Worm (Caenorhabditis elegans) whole organism, late embryonic: ENCODE data around the gene paqr-1.

Experiments
- C38D4.7 ChIP-seq: fragments of 200-800 bp; sonication (Bioruptor generic); optimal IDR thresholded peaks from 2 replicates; lab custom pipeline; 2018; ENCODE audit warnings: mild to moderate bottlenecking, missing genetic modification characterization, moderate library complexity, missing compliant biosample characterization
- K09A11.1 ChIP-seq: sonication (generic microtip); optimal IDR thresholded peaks from 2 replicates; lab custom pipeline; 2017; ENCODE audit warnings: antibody characterized with exemption, mild to moderate bottlenecking, missing genetic modification characterization, missing compliant biosample characterization; ENCODE audit not compliant: insufficient read depth
- T23F11.4 ChIP-seq: fragments of 200-800 bp; sonication (Bioruptor generic); optimal IDR thresholded peaks from 2 replicates; lab custom pipeline; 2018; ENCODE audit warnings: mild to moderate bottlenecking, missing genetic modification characterization, missing compliant biosample characterization
- ama-1 ChIP-seq: fragments of 150-350 bp; optimal IDR thresholded peaks from 2 replicates; lab custom pipeline; 2014
- ceh-22 ChIP-seq: sonication (generic microtip); optimal IDR thresholded peaks from 2 replicates; lab custom pipeline; 2017; ENCODE audit warnings: missing biosample characterization, missing genetic modification characterization
- ceh-24 ChIP-seq: sonication (generic microtip); optimal IDR thresholded peaks from 2 replicates; lab custom pipeline; 2016; ENCODE audit warnings: mild to moderate bottlenecking, missing genetic modification characterization, missing compliant biosample characterization
- ceh-30 ChIP-seq: fragments of 150-350 bp; optimal IDR thresholded peaks from 2 replicates; lab custom pipeline; 2014; ENCODE audit warnings: missing biosample characterization, missing genetic modification characterization
- ceh-34 ChIP-seq: sonication (generic microtip); optimal IDR thresholded peaks from 2 replicates; lab custom pipeline; 2016; ENCODE audit warnings: mild to moderate bottlenecking, missing genetic modification characterization, missing compliant biosample characterization
- ceh-45 ChIP-seq: fragments of 200-800 bp; sonication (Bioruptor generic); IDR thresholded peaks from 2 replicates; pipeline ENCODE4 v1.3.6; 2022; ENCODE audit warnings: missing genetic modification reagents, missing genetic modification characterization, missing compliant biosample characterization
- ceh-48 ChIP-seq: sonication (generic microtip); optimal IDR thresholded peaks from 2 replicates; lab custom pipeline; 2016; ENCODE audit warnings: missing genetic modification characterization, inconsistent platforms, missing compliant biosample characterization
- ceh-9 ChIP-seq: sonication (generic microtip); optimal IDR thresholded peaks from 2 replicates; lab custom pipeline; 2016; ENCODE audit warnings: mild to moderate bottlenecking, missing genetic modification characterization, inconsistent platforms, missing compliant biosample characterization
- che-1 ChIP-seq: sonication (generic microtip); optimal IDR thresholded peaks from 2 replicates; lab custom pipeline; 2016; ENCODE audit warnings: mild to moderate bottlenecking, missing genetic modification characterization, missing compliant biosample characterization
- elt-2 ChIP-seq: sonication (generic microtip); optimal IDR thresholded peaks from 2 replicates; lab custom pipeline; 2016; ENCODE audit warnings: missing genetic modification reagents, missing genetic modification characterization, missing compliant biosample characterization
- elt-4 ChIP-seq: sonication (generic microtip); optimal IDR thresholded peaks from 2 replicates; lab custom pipeline; 2016; ENCODE audit warnings: missing genetic modification characterization, missing compliant biosample characterization
- ets-4 ChIP-seq: sonication (generic microtip); optimal IDR thresholded peaks from 2 replicates; lab custom pipeline; 2016; ENCODE audit warnings: missing genetic modification characterization, missing compliant biosample characterization
- hlh-15 ChIP-seq: sonication (generic microtip); optimal IDR thresholded peaks from 2 replicates; lab custom pipeline; 2016; ENCODE audit warnings: missing genetic modification characterization, missing compliant biosample characterization
- hlh-8 ChIP-seq: sonication (generic microtip); optimal IDR thresholded peaks from 2 replicates; lab custom pipeline; 2016; ENCODE audit warnings: missing genotype, missing genetic modification characterization, missing compliant biosample characterization
- lin-11 ChIP-seq: fragments of 200-800 bp; sonication (Bioruptor generic); optimal IDR thresholded peaks from 2 replicates; lab custom pipeline; 2018; ENCODE audit warnings: mild to moderate bottlenecking, missing genetic modification characterization, missing compliant biosample characterization
- mec-3 ChIP-seq: sonication (generic microtip); optimal IDR thresholded peaks from 2 replicates; lab custom pipeline; 2016; ENCODE audit warnings: borderline replicate concordance, missing genetic modification characterization, missing compliant biosample characterization
- nfya-1 ChIP-seq: sonication (generic microtip); optimal IDR thresholded peaks from 2 replicates; lab custom pipeline; 2017; ENCODE audit warnings: missing genetic modification characterization, mild to moderate bottlenecking, missing compliant biosample characterization, antibody characterized with exemption, moderate library complexity
- nhr-11 ChIP-seq: fragments of 150-350 bp; optimal IDR thresholded peaks from 2 replicates; lab custom pipeline; 2014; ENCODE audit warnings: missing biosample characterization, missing genetic modification characterization
- nhr-232 ChIP-seq: sonication (generic microtip); optimal IDR thresholded peaks from 2 replicates; lab custom pipeline; 2016; ENCODE audit warnings: missing genetic modification characterization, missing compliant biosample characterization
- odd-2 ChIP-seq: sonication (generic microtip); optimal IDR thresholded peaks from 2 replicates; lab custom pipeline; 2017; ENCODE audit warnings: antibody characterized with exemption, mild to moderate bottlenecking, missing genetic modification characterization, missing compliant biosample characterization
- pax-1 ChIP-seq: fragments of 150-350 bp; optimal IDR thresholded peaks from 2 replicates; lab custom pipeline; 2014; ENCODE audit warnings: missing biosample characterization, missing genetic modification characterization
- pha-2 ChIP-seq: sonication (generic microtip); optimal IDR thresholded peaks from 2 replicates; lab custom pipeline; 2017; ENCODE audit warnings: mild to moderate bottlenecking, missing genetic modification characterization, missing compliant biosample characterization
- pqm-1 ChIP-seq: sonication (generic microtip); optimal IDR thresholded peaks from 2 replicates; lab custom pipeline; 2016; ENCODE audit warnings: missing genetic modification characterization, missing compliant biosample characterization
- ref-2 ChIP-seq: sonication (generic microtip); optimal IDR thresholded peaks from 2 replicates; lab custom pipeline; 2016; ENCODE audit warnings: missing genetic modification characterization, missing compliant biosample characterization
- sdc-2 ChIP-seq: sonication (generic microtip); optimal IDR thresholded peaks from 2 replicates; lab custom pipeline; 2016; ENCODE audit warnings: missing genotype, missing genetic modification characterization, missing compliant biosample characterization
- sox-4 ChIP-seq: sonication (generic microtip); optimal IDR thresholded peaks from 2 replicates; lab custom pipeline; 2017; ENCODE audit warnings: mild to moderate bottlenecking, missing genetic modification characterization, inconsistent platforms, missing compliant biosample characterization
- unc-3 ChIP-seq, 2 experiments: fragments of 200-800 bp in 1 of 2; sonication (Bioruptor generic) in 1 of 2; sonication (generic microtip) in 1 of 2; conservative IDR thresholded peaks in 1 of 2; optimal IDR thresholded peaks in 1 of 2; 2 replicates each; pipeline versions ENCODE4 v1.3.6 to Lab custom; 2016 to 2022; ENCODE audit warnings: missing compliant biosample characterization in 2 of 2, missing genetic modification characterization in 2 of 2, missing genetic modification reagents in 1 of 2
- unc-42 ChIP-seq: sonication (generic microtip); optimal IDR thresholded peaks from 2 replicates; lab custom pipeline; 2016; ENCODE audit warnings: missing genotype, missing genetic modification characterization, missing compliant biosample characterization

Gene paqr-1

DNA sequence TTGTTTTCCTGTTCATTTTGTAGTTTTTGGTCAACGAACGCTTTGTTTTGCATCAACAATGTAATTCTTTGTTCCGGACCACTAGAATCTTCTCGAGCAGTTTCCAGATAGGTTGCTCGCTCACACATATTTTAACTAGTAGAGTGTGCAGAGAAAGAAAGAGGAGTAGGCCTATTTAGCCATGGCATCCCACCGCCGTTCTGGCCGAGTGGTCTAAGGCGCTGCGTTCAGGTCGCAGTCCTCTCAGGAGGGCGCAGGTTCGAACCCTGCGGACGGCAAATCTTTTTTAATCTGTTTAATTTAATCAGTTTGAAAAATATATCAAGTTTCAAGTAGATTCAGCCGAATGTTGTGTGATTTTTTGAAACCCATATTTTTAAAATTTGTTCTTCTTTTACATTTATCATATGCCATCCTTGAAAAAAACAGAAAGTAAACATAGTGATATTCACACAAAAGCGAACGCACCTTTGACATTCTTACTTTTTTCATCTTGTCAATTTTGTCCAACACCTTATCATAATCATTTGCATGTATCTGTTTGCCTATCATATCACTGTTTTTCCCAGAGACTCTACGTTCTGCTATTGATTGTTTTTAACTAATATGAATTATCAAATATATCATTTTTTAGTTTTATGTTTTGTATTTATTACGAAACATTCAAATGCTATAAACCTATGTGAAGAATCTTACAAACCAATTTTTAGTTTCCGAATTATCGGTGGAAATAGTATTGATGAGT, 1.6 kb upstream of the paqr-1 start, which contains the start of gene try-3 (continued):
- peak; percentile 24 for TF ChIP-seq ceh-34 (tag; lab: Kevin White, UChicago)
- no peak for TF ChIP-seq ceh-22 (tag; lab: Kevin White, UChicago)

DNA sequence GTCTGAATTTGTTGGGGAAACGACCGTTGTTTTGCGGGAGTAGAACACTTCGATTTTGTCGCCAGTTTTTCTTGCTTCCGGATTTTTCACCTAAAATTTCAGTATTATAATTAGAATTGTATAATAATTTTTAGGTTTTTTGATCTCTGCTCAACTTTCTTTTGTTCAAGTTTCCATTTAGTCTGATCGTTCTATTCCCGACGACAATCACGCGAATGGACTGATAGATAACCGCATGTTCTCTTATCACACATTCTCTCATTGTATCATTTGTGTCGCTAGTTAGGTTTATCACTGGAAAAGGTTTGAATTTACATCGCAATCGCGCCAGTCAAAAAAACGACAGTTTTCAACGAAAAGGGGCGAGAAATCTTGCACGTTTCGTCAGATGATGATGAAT, 373 bp downstream of the paqr-1 start:
- TF ChIP-seq T23F11.4 (no peak), nhr-11 (no peak), elt-2 (peak; percentile 86), ets-4 (tag; lab: Kevin White, UChicago) (no peak), unc-3 (GFP tag; conservative IDR thresholded peaks at IDR 0.05; lab: Robert Waterston, UW) (no peak), unc-3 (tag; optimal IDR thresholded peaks at IDR 0.05; lab: Kevin White, UChicago) (no peak), pqm-1 (tag; lab: Kevin White, UChicago) (no peak), hlh-15 (tag; lab: Kevin White, UChicago) (no peak)

DNA sequence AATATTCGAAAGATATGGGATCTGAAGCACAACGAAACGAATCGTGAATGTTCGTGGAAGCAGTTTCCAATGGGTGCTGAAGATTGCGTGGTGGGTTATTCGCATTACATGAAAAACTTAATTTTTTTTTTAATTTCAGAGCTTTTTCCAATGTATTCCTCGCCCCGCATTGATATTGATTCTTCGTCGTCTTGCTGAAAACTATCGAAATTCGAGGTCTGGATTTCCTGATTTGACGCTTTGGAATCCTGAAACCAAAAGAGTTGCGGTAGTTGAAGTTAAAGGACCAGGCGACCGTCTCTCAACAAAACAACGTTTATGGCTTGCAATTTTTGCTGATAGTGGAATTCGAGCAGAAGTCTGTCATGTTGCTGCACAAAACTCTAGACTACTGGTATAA, 3.2 kb downstream of the paqr-1 start:
- TF ChIP-seq nhr-232 (tag; lab: Kevin White, UChicago) (no peak), unc-3 (GFP tag; conservative IDR thresholded peaks at IDR 0.05; lab: Robert Waterston, UW) (no peak), unc-3 (tag; optimal IDR thresholded peaks at IDR 0.05; lab: Kevin White, UChicago) (no peak), elt-4 (tag; lab: Kevin White, UChicago) (no peak), ceh-45 (GFP tag; lab: Robert Waterston, UW) (no peak), C38D4.7 (GFP tag; lab: Kevin White, UChicago) (no peak), mec-3 (no peak), ceh-9 (tag; lab: Kevin White, UChicago) (no peak), K09A11.1 (tag; lab: Kevin White, UChicago) (no peak), elt-2 (no peak), lin-11 (no peak), sox-4 (no peak), nhr-11 (no peak), hlh-8 (tag; lab: Kevin White, UChicago) (no peak), ceh-34 (tag; lab: Kevin White, UChicago) (no peak), ceh-30 (tag; lab: Kevin White, UChicago) (no peak), che-1 (tag; lab: Kevin White, UChicago) (no peak), T23F11.4 (no peak), pha-2 (tag; lab: Kevin White, UChicago) (no peak), ref-2 (tag; lab: Kevin White, UChicago) (no peak)

DNA sequence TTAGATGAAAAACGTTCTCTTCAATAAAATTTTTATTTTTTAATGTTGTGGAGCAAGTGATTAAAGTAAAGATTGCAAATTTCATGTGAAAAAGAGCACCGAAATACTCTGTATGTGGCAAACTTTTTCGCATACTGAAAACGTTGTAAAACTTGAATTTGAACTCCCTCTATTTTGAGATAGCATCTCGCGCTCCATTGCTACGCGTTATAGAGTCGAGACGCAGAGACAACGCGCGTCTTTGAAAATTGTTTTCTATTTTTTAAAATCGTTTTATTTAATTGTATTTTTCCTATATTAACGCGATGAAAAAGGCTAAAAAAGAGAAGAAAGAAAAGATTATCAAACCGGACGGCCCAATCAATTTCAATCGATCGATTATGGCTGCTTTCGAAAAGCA, 6.6 kb downstream of the paqr-1 start, which contains the start of gene fan-1:
Gene fan-1, plus strand, starts transcription at position 78 of the 400 bp plus-strand sequence.
- TF ChIP-seq pax-1 (tag; lab: Kevin White, UChicago) (no peak), ceh-24 (tag; lab: Kevin White, UChicago) (no peak), nfya-1 (peak; percentile 26), mec-3 (no peak), ets-4 (tag; lab: Kevin White, UChicago) (peak; percentile 8)

ce11 chrIV:6547397-6547796, 7.8 kb downstream of the paqr-1 start:
- TF ChIP-seq unc-42 (tag; lab: Kevin White, UChicago) (peak; percentile 27), ama-1 (lab: Kevin White, UChicago) (no peak)

DNA sequence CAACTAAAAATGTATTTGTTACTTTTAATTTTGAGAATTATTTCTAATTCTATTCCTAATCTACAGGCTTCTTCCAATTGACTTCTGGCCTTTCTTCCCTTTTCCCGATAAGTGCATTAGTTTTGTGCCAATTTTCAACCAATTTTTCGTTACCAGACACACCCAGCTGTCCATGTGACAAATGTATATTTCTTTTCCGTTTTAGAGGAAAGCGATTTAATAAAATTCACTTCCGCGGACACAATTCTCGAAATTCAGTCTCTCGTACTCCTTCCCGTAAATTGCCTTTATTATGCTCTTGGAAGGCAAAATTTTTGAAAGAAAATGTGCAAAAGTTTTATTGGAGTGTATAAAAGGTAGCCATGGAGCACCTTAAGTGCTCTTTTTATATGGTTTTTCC, 12.3 kb downstream of the paqr-1 start:
- no peak for TF ChIP-seq ama-1 (lab: Kevin White, UChicago)
- TF ChIP-seq odd-2 (tag; lab: Kevin White, UChicago): no peak
- TF ChIP-seq unc-42 (tag; lab: Kevin White, UChicago): peak; percentile 82
- no peak for TF ChIP-seq sdc-2 (tag; lab: Kevin White, UChicago)
- TF ChIP-seq ceh-48 (tag; lab: Kevin White, UChicago): no peak
